Fruit fly (Drosophila melanogaster): ENCODE measurements around the gene CG13727.

DNA sequence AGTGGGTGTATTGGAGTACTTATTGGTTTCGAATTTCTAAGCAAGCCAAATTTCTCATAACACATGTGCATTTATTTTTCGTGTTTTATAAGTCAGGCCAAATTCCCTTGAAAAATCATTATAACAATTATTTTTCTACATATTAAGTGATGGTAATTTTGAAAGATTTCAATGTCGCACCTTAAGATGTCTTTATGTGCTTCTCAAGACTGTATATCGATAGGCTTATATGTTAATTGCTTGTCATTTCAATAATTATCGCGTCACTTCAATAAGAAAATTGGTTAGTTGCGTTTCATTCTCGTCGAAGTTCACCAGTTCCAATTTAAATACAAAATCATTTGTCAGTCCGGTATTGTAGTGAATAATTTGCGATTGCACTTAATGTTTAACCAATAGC is 10.4 kb upstream of the CG13727 start, which contains the start of gene CG7692:
- TF ChIP-seq tj (GFP tag; optimal IDR thresholded peaks at IDR 0.05) = no peak
- TF ChIP-seq kay (GFP tag; ENCODE audit: borderline replicate concordance) = no peak
- no peak for TF ChIP-seq CG11617 (GFP tag; optimal IDR thresholded peaks at IDR 0.05)
- TF ChIP-seq CG7045 (GFP tag; optimal IDR thresholded peaks at IDR 0.05) = no peak
- TF ChIP-seq cic (GFP tag; optimal IDR thresholded peaks at IDR 0.05) = no peak
- TF ChIP-seq Mnt (GFP tag; optimal IDR thresholded peaks at IDR 0.05) = no peak
- no peak for TF ChIP-seq Hr96 (GFP tag; optimal IDR thresholded peaks at IDR 0.05)
- TF ChIP-seq bab1 (GFP tag; optimal IDR thresholded peaks at IDR 0.05) = no peak
- no peak for TF ChIP-seq CG7101 (tag; optimal IDR thresholded peaks at IDR 0.05)
- TF ChIP-seq CG1620 (GFP tag; optimal IDR thresholded peaks at IDR 0.05) = no peak

All from whole organism, adult.